Worm (Caenorhabditis elegans): Measurements from ENCODE around the gene him-18.

him-18 gene

DNA sequence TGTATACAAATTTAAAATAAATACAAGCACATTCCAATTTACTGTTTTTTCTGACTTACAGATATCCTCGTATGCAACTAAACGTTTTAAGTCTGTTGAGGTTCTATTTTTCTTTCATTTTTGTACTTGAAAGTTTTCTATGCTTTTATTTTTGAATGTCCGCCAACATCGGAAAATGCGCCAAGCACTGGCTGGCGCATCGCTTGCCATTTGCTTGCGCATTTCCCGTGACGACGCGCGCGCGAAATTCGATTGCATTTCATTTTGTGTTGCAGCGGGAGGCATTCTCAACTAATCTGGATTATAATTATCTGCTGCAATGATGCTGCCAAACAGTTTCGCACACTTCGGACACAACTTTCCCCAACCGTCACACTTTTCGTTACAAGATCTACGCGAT is 42.0 kb upstream of the him-18 start, which contains the start of gene fbxl-2 (continued):
- TF ChIP-seq jun-1 (tag; optimal IDR thresholded peaks at IDR 0.05) (peak; percentile 65), ztf-11 (tag; optimal IDR thresholded peaks at IDR 0.05) (no peak), unc-39 (tag; optimal IDR thresholded peaks at IDR 0.05) (no peak), daf-12 (tag; optimal IDR thresholded peaks at IDR 0.05) (no peak), T20F7.1 (GFP tag; optimal IDR thresholded peaks at IDR 0.05) (no peak), ceh-28 (tag; optimal IDR thresholded peaks at IDR 0.05) (peak; percentile 6), hmg-1.1 (GFP tag; IDR thresholded peaks at IDR 0.05) (peak; percentile 94), aha-1 (tag) (peak; percentile 93), sdz-12 (GFP tag; optimal IDR thresholded peaks at IDR 0.05) (no peak), nhr-111 (GFP tag; optimal IDR thresholded peaks at IDR 0.05) (peak; percentile 55), mdt-29 (GFP tag; IDR thresholded peaks at IDR 0.05) (peak; percentile 77), egl-27 (tag; optimal IDR thresholded peaks at IDR 0.05) (no peak), skn-1 (tag; optimal IDR thresholded peaks at IDR 0.05) (no peak), zfp-3 (GFP tag; conservative IDR thresholded peaks at IDR 0.05) (peak; percentile 90; the same call in 1 of the 2 replicates), snpc-4 (tag; optimal IDR thresholded peaks at IDR 0.05) (no peak), lin-15B (tag; optimal IDR thresholded peaks at IDR 0.05) (peak; percentile 79), aly-2 (tag; optimal IDR thresholded peaks at IDR 0.05) (no peak), unc-130 (GFP tag; optimal IDR thresholded peaks at IDR 0.05) (peak; percentile 71), T26A8.4 (GFP tag; IDR thresholded peaks at IDR 0.05) (peak; percentile 96), vab-7 (GFP tag; IDR thresholded peaks at IDR 0.05) (peak; percentile 67; the same call in 1 of the 2 replicates), lin-29 (GFP tag; IDR thresholded peaks at IDR 0.05) (peak; percentile 83), F26F4.8 (GFP tag; conservative IDR thresholded peaks at IDR 0.05) (no peak), daf-8 (GFP tag; IDR thresholded peaks at IDR 0.05) (no peak), ces-1 (GFP tag; optimal IDR thresholded peaks at IDR 0.05) (no peak), arid-1 (GFP tag; conservative IDR thresholded peaks at IDR 0.05) (peak; percentile 88), zip-2 (tag; optimal IDR thresholded peaks at IDR 0.05) (peak; percentile 28), F37D6.2 (tag; optimal IDR thresholded peaks at IDR 0.05) (peak; percentile 92), lir-3 (tag; optimal IDR thresholded peaks at IDR 0.05) (no peak), attf-4 (tag; optimal IDR thresholded peaks at IDR 0.05) (no peak), lin-1 (GFP tag; IDR thresholded peaks at IDR 0.05) (peak; percentile 87), madf-9 (GFP tag; conservative IDR thresholded peaks at IDR 0.05) (peak; percentile 82), daf-19 (GFP tag; conservative IDR thresholded peaks at IDR 0.05) (no peak), hlh-30 (tag; optimal IDR thresholded peaks at IDR 0.05; ENCODE audit: insufficient read depth) (peak; percentile 90), nhr-237 (tag; optimal IDR thresholded peaks at IDR 0.05) (no peak), dmd-9 (GFP tag; IDR thresholded peaks at IDR 0.05) (peak; percentile 87), spr-1 (tag; optimal IDR thresholded peaks at IDR 0.05) (peak; percentile 87), mxl-3 (GFP tag; optimal IDR thresholded peaks at IDR 0.05) (peak; percentile 77), D1046.2 (GFP tag; IDR thresholded peaks at IDR 0.05) (peak; percentile 82; the same call in 1 of the 2 replicates), pha-4 (GFP tag; IDR thresholded peaks at IDR 0.05) (no peak), pha-4 (tag; optimal IDR thresholded peaks at IDR 0.05) (no peak), ceh-82 (tag; optimal IDR thresholded peaks at IDR 0.05) (no peak), unc-62 (GFP tag; optimal IDR thresholded peaks at IDR 0.05 in 1 of 2) (peak in 1 of 2 experiments; percentile 92), unc-62 (tag; optimal IDR thresholded peaks at IDR 0.05) (no peak), zag-1 (tag; optimal IDR thresholded peaks at IDR 0.05) (no peak), snpc-1.2 (GFP tag; IDR thresholded peaks at IDR 0.05) (0 out of 2 replicates have a peak, but pooled peaks have one; percentile 54), nhr-42 (GFP tag; IDR thresholded peaks at IDR 0.05) (peak; percentile 93), lin-13 (GFP tag; optimal IDR thresholded peaks at IDR 0.05) (peak; percentile 94), nhr-6 (tag; optimal IDR thresholded peaks at IDR 0.05) (peak; percentile 92), F10B5.3 (tag; optimal IDR thresholded peaks at IDR 0.05) (peak; percentile 83), ama-1 (optimal IDR thresholded peaks at IDR 0.05) (peak; percentile 59), ceh-62 (tag; optimal IDR thresholded peaks at IDR 0.05) (no peak), ZK337.2 (GFP tag; IDR thresholded peaks at IDR 0.05) (0 out of 2 replicates have a peak, but pooled peaks have one; percentile 56), tra-1 (GFP tag; IDR thresholded peaks at IDR 0.05) (peak; percentile 84), F44E2.7 (GFP tag; IDR thresholded peaks at IDR 0.05) (no peak)

All from whole organism, L4 larva.